Worm (Caenorhabditis elegans) whole organism, early embryonic: Measurements from ENCODE around the gene F40F9.3.

ENCODE experiments used
- B0310.2 ChIP-seq: sonication (generic microtip); optimal IDR thresholded peaks from 2 replicates; lab custom pipeline; 2016; ENCODE audit warnings: mild to moderate bottlenecking, missing genetic modification characterization, missing compliant biosample characterization
- F13C5.2 ChIP-seq: sonication (generic microtip); optimal IDR thresholded peaks from 2 replicates; lab custom pipeline; 2017; ENCODE audit warnings: mild to moderate bottlenecking, missing genetic modification characterization, inconsistent platforms, missing compliant biosample characterization
- aly-1 ChIP-seq: sonication (generic microtip); optimal IDR thresholded peaks from 2 replicates; lab custom pipeline; 2016; ENCODE audit warnings: missing genetic modification characterization, missing compliant biosample characterization
- ama-1 ChIP-seq: fragments of 150-350 bp; optimal IDR thresholded peaks from 2 replicates; lab custom pipeline; 2014
- ceh-13 ChIP-seq: fragments of 200-800 bp; sonication (Bioruptor generic); optimal IDR thresholded peaks from 2 replicates; lab custom pipeline; 2018; ENCODE audit warnings: mild to moderate bottlenecking, missing genetic modification characterization, missing compliant biosample characterization
- ceh-36 ChIP-seq: sonication (generic microtip); optimal IDR thresholded peaks from 2 replicates; lab custom pipeline; 2016; ENCODE audit warnings: missing genetic modification characterization, inconsistent platforms, missing compliant biosample characterization
- ets-7 ChIP-seq: sonication (generic microtip); optimal IDR thresholded peaks from 2 replicates; lab custom pipeline; 2016; ENCODE audit warnings: missing genotype, missing genetic modification characterization, missing compliant biosample characterization
- flt-1 ChIP-seq: fragments of 200-800 bp; sonication (Bioruptor generic); IDR thresholded peaks from 2 replicates; pipeline ENCODE4 v1.3.6; 2022; ENCODE audit warnings: missing genetic modification characterization, missing compliant biosample characterization
- hmbx-1 ChIP-seq: sonication (generic microtip); optimal IDR thresholded peaks from 2 replicates; lab custom pipeline; 2016; ENCODE audit warnings: mild to moderate bottlenecking, missing genetic modification characterization, missing compliant biosample characterization
- hmg-4 ChIP-seq: fragments of 200-800 bp; sonication (Bioruptor generic); optimal IDR thresholded peaks from 2 replicates; lab custom pipeline; 2018; ENCODE audit warnings: mild to moderate bottlenecking, missing genetic modification characterization, missing compliant biosample characterization
- hnd-1 ChIP-seq: sonication (generic microtip); optimal IDR thresholded peaks from 2 replicates; lab custom pipeline; 2016; ENCODE audit warnings: missing genetic modification characterization, missing compliant biosample characterization
- pes-1 ChIP-seq: fragments of 200-800 bp; sonication (Bioruptor generic); IDR thresholded peaks from 2 replicates; pipeline ENCODE4 v1.3.6; 2022; ENCODE audit warnings: missing genetic modification reagents, missing genetic modification characterization, missing compliant biosample characterization
- scrt-1 ChIP-seq: fragments of 200-800 bp; sonication (Bioruptor generic); IDR thresholded peaks from 2 replicates; pipeline ENCODE4 v1.3.6; 2022; ENCODE audit warnings: missing genetic modification characterization, missing compliant biosample characterization
- sea-1 ChIP-seq: fragments of 200-800 bp; sonication (Bioruptor generic); conservative IDR thresholded peaks from 2 replicates; pipeline ENCODE4 v1.3.6; 2022; ENCODE audit warnings: missing genetic modification characterization, missing compliant biosample characterization
- tbx-11 ChIP-seq: fragments of 200-800 bp; sonication (Bioruptor generic); IDR thresholded peaks from 2 replicates; pipeline ENCODE4 v1.3.6; 2022; ENCODE audit warnings: missing genetic modification characterization, missing compliant biosample characterization
- tbx-37 ChIP-seq: fragments of 200-800 bp; sonication (Bioruptor generic); conservative IDR thresholded peaks from 2 replicates; pipeline ENCODE4 v1.3.6; 2022; ENCODE audit warnings: missing genetic modification reagents, missing genetic modification characterization, missing compliant biosample characterization
- tra-4 ChIP-seq: sonication (generic microtip); optimal IDR thresholded peaks from 2 replicates; lab custom pipeline; 2017; ENCODE audit warnings: missing genetic modification characterization, missing compliant biosample characterization

The F40F9.3 gene

DNA sequence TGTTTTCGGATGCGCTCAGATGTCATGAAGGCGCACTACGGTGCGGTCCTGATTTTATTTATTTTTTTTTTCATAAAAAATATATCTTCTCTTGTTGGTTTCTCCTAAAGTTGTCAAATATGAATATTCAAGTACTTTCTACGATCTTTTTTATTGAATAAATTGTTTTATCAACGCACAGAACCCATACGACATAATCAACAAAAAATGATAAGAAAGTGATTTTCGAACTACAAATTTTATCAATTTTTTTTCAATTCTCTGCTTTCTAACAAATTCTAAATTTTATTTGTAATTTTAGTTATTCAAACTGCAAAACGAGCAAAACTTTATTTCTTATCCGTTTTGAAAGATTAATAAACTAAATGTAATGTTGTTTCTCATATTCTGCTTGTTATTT is 13.1 kb upstream of the F40F9.3 start:
- TF ChIP-seq sea-1 (GFP tag; lab: Robert Waterston, UW) (no peak), F13C5.2 (no peak), scrt-1 (GFP tag; lab: Robert Waterston, UW) (no peak), hmg-4 (GFP tag; lab: Kevin White, UChicago) (no peak), tbx-37 (GFP tag; lab: Robert Waterston, UW) (no peak), tbx-11 (GFP tag; lab: Robert Waterston, UW) (no peak), ets-7 (tag; lab: Kevin White, UChicago) (no peak), ceh-36 (tag; lab: Kevin White, UChicago) (no peak), hnd-1 (tag; lab: Kevin White, UChicago) (no peak), hmbx-1 (tag; lab: Kevin White, UChicago) (no peak), aly-1 (no peak), tra-4 (tag; lab: Kevin White, UChicago) (no peak), pes-1 (no peak), ama-1 (lab: Kevin White, UChicago) (no peak), flt-1 (no peak)

ce11 chrV:9702755-9703154 is 12.3 kb upstream of the F40F9.3 start, which contains the start of gene xbx-6:
TSS of gene xbx-6 (plus strand) at chrV:9703055.
- TF ChIP-seq ets-7 (tag; lab: Kevin White, UChicago) (no peak), tbx-11 (GFP tag; lab: Robert Waterston, UW) (no peak), ama-1 (lab: Kevin White, UChicago) (no peak), tra-4 (tag; lab: Kevin White, UChicago) (no peak), scrt-1 (GFP tag; lab: Robert Waterston, UW) (no peak), ceh-13 (GFP tag; lab: Kevin White, UChicago) (no peak), ceh-36 (tag; lab: Kevin White, UChicago) (no peak), hnd-1 (tag; lab: Kevin White, UChicago) (no peak), hmg-4 (GFP tag; lab: Kevin White, UChicago) (no peak), tbx-37 (GFP tag; lab: Robert Waterston, UW) (no peak), aly-1 (no peak), sea-1 (GFP tag; lab: Robert Waterston, UW) (no peak), B0310.2 (no peak), pes-1 (no peak), flt-1 (no peak)

- TF ChIP-seq tbx-37 (GFP tag; lab: Robert Waterston, UW) (no peak), flt-1 (no peak), hmbx-1 (tag; lab: Kevin White, UChicago) (no peak), B0310.2 (no peak), scrt-1 (GFP tag; lab: Robert Waterston, UW) (no peak), ets-7 (tag; lab: Kevin White, UChicago) (no peak), hmg-4 (GFP tag; lab: Kevin White, UChicago) (no peak)
Observed at ce11 chrV:9703549-9703948, 11.5 kb upstream of the F40F9.3 start.

DNA sequence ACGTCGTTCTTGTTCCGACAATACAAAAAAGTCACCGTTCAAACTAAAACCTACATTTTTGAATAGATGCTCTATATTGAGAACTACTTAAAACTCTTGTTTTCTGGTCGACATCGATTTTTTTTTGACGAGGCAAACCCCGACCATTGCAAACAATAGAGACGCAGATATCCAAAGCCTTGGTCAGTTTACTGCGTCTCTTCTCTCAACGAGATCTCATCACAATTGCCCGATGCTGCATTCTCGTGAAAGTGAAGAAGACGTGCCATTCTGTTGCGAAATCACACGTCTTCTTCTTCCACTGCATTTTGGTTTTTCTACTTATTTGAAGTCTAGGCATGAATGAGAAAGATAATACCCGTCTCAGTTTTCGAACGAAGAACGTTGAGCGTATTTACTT is 10.6 kb upstream of the F40F9.3 start:
- no peak for TF ChIP-seq pes-1

- TF ChIP-seq tbx-11 (GFP tag; lab: Robert Waterston, UW) (no peak), B0310.2 (no peak), sea-1 (GFP tag; lab: Robert Waterston, UW) (no peak), pes-1 (no peak), hmg-4 (GFP tag; lab: Kevin White, UChicago) (no peak), ceh-36 (tag; lab: Kevin White, UChicago) (no peak), ceh-13 (GFP tag; lab: Kevin White, UChicago) (no peak)
Observed at ce11 chrV:9706592-9706991, 8.4 kb upstream of the F40F9.3 start.

- TF ChIP-seq pes-1 (no peak), B0310.2 (no peak), hnd-1 (tag; lab: Kevin White, UChicago) (no peak), ets-7 (tag; lab: Kevin White, UChicago) (no peak), ceh-36 (tag; lab: Kevin White, UChicago) (no peak), scrt-1 (GFP tag; lab: Robert Waterston, UW) (no peak), hmg-4 (GFP tag; lab: Kevin White, UChicago) (no peak), ceh-13 (GFP tag; lab: Kevin White, UChicago) (no peak), tra-4 (tag; lab: Kevin White, UChicago) (no peak), F13C5.2 (no peak), aly-1 (no peak), tbx-37 (GFP tag; lab: Robert Waterston, UW) (no peak), ama-1 (lab: Kevin White, UChicago) (no peak), tbx-11 (GFP tag; lab: Robert Waterston, UW) (no peak), flt-1 (no peak), sea-1 (GFP tag; lab: Robert Waterston, UW) (no peak)
Observed at ce11 chrV:9709747-9710146, 5.3 kb upstream of the F40F9.3 start, which contains the start of gene tag-120. TSS of gene tag-120 (minus strand) at chrV:9709814.

DNA sequence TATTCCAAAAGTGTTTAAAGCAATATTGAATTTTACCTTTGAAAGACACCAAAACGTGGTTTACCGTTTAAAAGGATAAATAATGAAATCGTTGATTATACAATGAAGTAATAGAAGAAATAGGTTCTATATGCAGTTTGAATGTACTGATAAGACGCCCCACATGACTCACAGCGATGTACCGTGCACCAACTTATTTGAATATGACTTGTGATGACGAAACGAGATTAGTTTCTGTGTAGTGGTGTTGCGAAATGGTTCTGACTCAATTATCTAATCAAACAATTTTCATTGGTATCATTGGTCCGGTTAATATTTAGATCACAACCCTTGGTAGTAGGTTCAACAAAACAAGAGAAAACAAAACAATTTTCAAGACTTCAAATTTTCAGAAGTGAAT is 3.8 kb upstream of the F40F9.3 start:
- TF ChIP-seq pes-1 (no peak), ceh-36 (tag; lab: Kevin White, UChicago) (no peak), tbx-11 (GFP tag; lab: Robert Waterston, UW) (no peak), ceh-13 (GFP tag; lab: Kevin White, UChicago) (no peak), ama-1 (lab: Kevin White, UChicago) (no peak), tra-4 (tag; lab: Kevin White, UChicago) (no peak), hmbx-1 (tag; lab: Kevin White, UChicago) (no peak), B0310.2 (no peak), tbx-37 (GFP tag; lab: Robert Waterston, UW) (no peak), scrt-1 (GFP tag; lab: Robert Waterston, UW) (no peak)
